Worm (Caenorhabditis elegans) whole organism, L4 larva: ENCODE data around the gene K12H6.9.

Experiments used
- ZK546.5 ChIP-seq, 2 experiments: sonication (generic microtip); optimal IDR thresholded peaks; 2 replicates each; lab custom pipeline; 2017; ENCODE audit warnings: missing biosample characterization in 2 of 2, missing genetic modification characterization in 2 of 2
- nhr-28 ChIP-seq: fragments of 150-350 bp; optimal IDR thresholded peaks from 2 replicates; lab custom pipeline; 2014; ENCODE audit warnings: missing biosample characterization, missing genetic modification characterization

- TF ChIP-seq ZK546.5 (tag; optimal IDR thresholded peaks at IDR 0.05; lab: Kevin White, UChicago) (no peak), nhr-28 (tag; lab: Kevin White, UChicago) (peak; percentile 63)
Measured at ce11 chrII:2802804-2803586, 21.2 kb upstream of the K12H6.9 start.
